Worm (Caenorhabditis elegans) whole organism, L1 larva: ENCODE data around the gene Y53G8AR.8.

ENCODE experiments used
- alr-1 ChIP-seq: fragments of 200-800 bp; sonication (Bioruptor generic); optimal IDR thresholded peaks from 2 replicates; lab custom pipeline; 2018; ENCODE audit warnings: borderline replicate concordance, mild to moderate bottlenecking, missing genetic modification characterization, missing compliant biosample characterization
- blmp-1 ChIP-seq: fragments of 150-350 bp; optimal IDR thresholded peaks from 2 replicates; lab custom pipeline; 2014; ENCODE audit warnings: missing biosample characterization, missing genetic modification characterization
- ceh-88 ChIP-seq: fragments of 200-800 bp; sonication (Bioruptor generic); IDR thresholded peaks from 2 replicates; pipeline ENCODE4 v1.3.6; 2022; ENCODE audit warnings: missing genetic modification characterization, missing compliant biosample characterization
- dpl-1 ChIP-seq, 3 experiments: fragments of 150-350 bp in 2 of 3; sonication (generic microtip) in 1 of 3; optimal IDR thresholded peaks; 2 replicates each; lab custom pipeline; 2014 to 2017; ENCODE audit warnings: missing biosample characterization in 3 of 3, missing genetic modification characterization in 3 of 3, missing genetic modification reagents in 3 of 3
- lsy-2 ChIP-seq, 2 experiments: fragments of 150-350 bp; optimal IDR thresholded peaks; 2 replicates each; lab custom pipeline; 2014; ENCODE audit warnings: missing biosample characterization in 2 of 2, missing genetic modification characterization in 2 of 2
- mep-1 ChIP-seq: fragments of 150-350 bp; optimal IDR thresholded peaks from 2 replicates; lab custom pipeline; 2014; ENCODE audit warnings: missing biosample characterization, missing genetic modification characterization
- nhr-11 ChIP-seq: fragments of 150-350 bp; optimal IDR thresholded peaks from 2 replicates; lab custom pipeline; 2014; ENCODE audit warnings: missing biosample characterization, missing genetic modification characterization
- nhr-237 ChIP-seq: fragments of 150-350 bp; optimal IDR thresholded peaks from 2 replicates; lab custom pipeline; 2014; ENCODE audit warnings: missing biosample characterization, missing genetic modification characterization
- nhr-76 ChIP-seq: sonication (generic microtip); optimal IDR thresholded peaks from 2 replicates; lab custom pipeline; 2017; ENCODE audit warnings: missing biosample characterization, missing genetic modification characterization
- unc-98 ChIP-seq: fragments of 200-800 bp; sonication (Bioruptor generic); IDR thresholded peaks from 2 replicates; pipeline ENCODE4 v1.3.6; 2022; ENCODE audit warnings: missing genetic modification characterization, missing compliant biosample characterization
- ztf-11 ChIP-seq, 2 experiments: sonication (generic microtip); optimal IDR thresholded peaks; 2 replicates each; lab custom pipeline; 2016 to 2017; ENCODE audit warnings: missing genetic modification characterization in 2 of 2, missing biosample characterization in 1 of 2, missing compliant biosample characterization in 1 of 2

- TF ChIP-seq lsy-2 (tag; optimal IDR thresholded peaks at IDR 0.05; lab: Kevin White, UChicago) (peak; percentile 83 to 89), mep-1 (tag; lab: Kevin White, UChicago) (peak; percentile 87), dpl-1 (GFP tag; optimal IDR thresholded peaks at IDR 0.05; lab: Kevin White, UChicago) (peak; percentile 70 to 77 (median 77)), nhr-237 (tag; lab: Kevin White, UChicago) (no peak), ceh-88 (GFP tag; lab: Robert Waterston, UW) (no peak), unc-98 (no peak), alr-1 (no peak), blmp-1 (peak; percentile 68), nhr-11 (no peak), nhr-76 (tag; lab: Kevin White, UChicago) (no peak), ztf-11 (tag; optimal IDR thresholded peaks at IDR 0.05; lab: Kevin White, UChicago) (peak in 1 of 2 experiments; percentile 4)
Measured at ce11 chrIII:3323906-3324305, 29.8 kb upstream of the Y53G8AR.8 start.
